Worm (Caenorhabditis elegans): ENCODE measurements around the gene C50F4.4.
A peak's percentile ranks its signal among the peaks of the same experiment; 100 is the strongest.

Gene C50F4.4

DNA sequence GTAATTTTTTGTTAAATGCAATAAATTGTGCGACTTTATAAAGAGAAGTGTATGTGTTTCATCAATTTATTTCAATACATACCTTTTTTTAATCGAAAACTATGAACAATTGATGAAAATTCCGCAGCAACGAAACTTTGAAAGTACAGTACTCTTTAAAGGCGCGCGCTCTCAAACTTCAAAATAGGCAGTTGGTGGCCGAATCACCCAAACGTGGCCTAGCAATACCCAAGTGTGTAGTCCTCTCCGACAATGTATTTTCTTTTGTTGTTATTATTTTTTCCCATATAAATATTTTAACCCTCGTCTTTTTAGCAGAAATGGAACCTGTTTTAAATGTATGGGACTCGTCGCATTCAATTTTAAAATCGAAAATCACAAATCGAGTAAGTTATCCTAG is at the start of gene C50F4.4:
TSS of gene C50F4.4 (plus strand) at position 267 of the 400 bp plus-strand sequence.
- TF ChIP-seq hmg-20 (GFP tag; IDR thresholded peaks at IDR 0.05) (no peak), lsy-27 (tag; optimal IDR thresholded peaks at IDR 0.05; ENCODE audit: borderline replicate concordance, insufficient read depth) (no peak), fkh-3 (tag; optimal IDR thresholded peaks at IDR 0.05) (no peak), Y56A3A.18 (GFP tag; IDR thresholded peaks at IDR 0.05) (no peak), aptf-3 (GFP tag; IDR thresholded peaks at IDR 0.05) (no peak), cebp-2 (GFP tag; IDR thresholded peaks at IDR 0.05) (no peak), tlf-1 (GFP tag; optimal IDR thresholded peaks at IDR 0.05) (no peak), sptf-2 (GFP tag; optimal IDR thresholded peaks at IDR 0.05) (no peak), ZK185.1 (tag; optimal IDR thresholded peaks at IDR 0.05; ENCODE audit: poor library complexity, severe bottlenecking) (peak; percentile 69), snpc-1.3 (tag; optimal IDR thresholded peaks at IDR 0.05; ENCODE audit: insufficient read depth) (no peak), ztf-28 (GFP tag; IDR thresholded peaks at IDR 0.05) (no peak), sea-2 (GFP tag; IDR thresholded peaks at IDR 0.05) (no peak), madf-10 (tag; optimal IDR thresholded peaks at IDR 0.05) (no peak), ceh-58 (GFP tag; IDR thresholded peaks at IDR 0.05) (no peak), madf-3 (GFP tag; IDR thresholded peaks at IDR 0.05) (no peak), dox-1 (GFP tag; IDR thresholded peaks at IDR 0.05) (peak; percentile 71), F39B2.1 (GFP tag; IDR thresholded peaks at IDR 0.05) (no peak), lag-1 (GFP tag; IDR thresholded peaks at IDR 0.05) (no peak), F57A8.1 (GFP tag; optimal IDR thresholded peaks at IDR 0.05) (no peak), ztf-25 (GFP tag; IDR thresholded peaks at IDR 0.05) (no peak), ztf-18 (tag; optimal IDR thresholded peaks at IDR 0.05) (peak; percentile 33), nfyb-1 (GFP tag; IDR thresholded peaks at IDR 0.05) (no peak), attf-6 (GFP tag; IDR thresholded peaks at IDR 0.05) (peak; percentile 57), lin-54 (GFP tag; optimal IDR thresholded peaks at IDR 0.05) (no peak), C17E4.6 (GFP tag; IDR thresholded peaks at IDR 0.05) (no peak), rcor-1 (GFP tag; IDR thresholded peaks at IDR 0.05) (peak; percentile 43), Y53F4B.3 (GFP tag; IDR thresholded peaks at IDR 0.05) (no peak), D2030.7 (GFP tag; IDR thresholded peaks at IDR 0.05) (peak; percentile 32; the same call in 1 of the 2 replicates), ceh-40 (GFP tag; IDR thresholded peaks at IDR 0.05) (no peak), snpc-4 (GFP tag; optimal IDR thresholded peaks at IDR 0.05) (no peak), snpc-4 (tag; optimal IDR thresholded peaks at IDR 0.05) (peak in 2 of 4 experiments; percentile 3 to 27), tbx-9 (tag; optimal IDR thresholded peaks at IDR 0.05; ENCODE audit: borderline replicate concordance) (no peak), bed-1 (GFP tag; IDR thresholded peaks at IDR 0.05) (no peak), mel-28 (tag; optimal IDR thresholded peaks at IDR 0.05; ENCODE audit: borderline replicate concordance) (no peak), F49E8.2 (tag; optimal IDR thresholded peaks at IDR 0.05; ENCODE audit: insufficient read depth) (peak; percentile 45), F57C9.4 (tag; optimal IDR thresholded peaks at IDR 0.05) (no peak), cebp-1 (GFP tag; IDR thresholded peaks at IDR 0.05) (peak; percentile 34; the same call in 1 of the 2 replicates), cebp-1 (tag; optimal IDR thresholded peaks at IDR 0.05) (no peak), let-607 (tag; optimal IDR thresholded peaks at IDR 0.05) (peak in 1 of 2 experiments; percentile 16), aptf-2 (GFP tag; conservative IDR thresholded peaks at IDR 0.05) (no peak), egl-44 (GFP tag; IDR thresholded peaks at IDR 0.05) (no peak), egl-18 (GFP tag; IDR thresholded peaks at IDR 0.05) (no peak), chd-7 (tag; optimal IDR thresholded peaks at IDR 0.05) (no peak), Y79H2A.3 (GFP tag; conservative IDR thresholded peaks at IDR 0.05) (0 out of 2 replicates have a peak, but pooled peaks have one; percentile 18), lir-1 (GFP tag; conservative IDR thresholded peaks at IDR 0.05) (no peak), rpc-1 (optimal IDR thresholded peaks at IDR 0.05) (no peak), rpc-1 (tag; optimal IDR thresholded peaks at IDR 0.05) (no peak), ceh-27 (GFP tag; optimal IDR thresholded peaks at IDR 0.05) (peak; percentile 43), ceh-91 (GFP tag; IDR thresholded peaks at IDR 0.05) (0 out of 2 replicates have a peak, but pooled peaks have one; percentile 45)
